Worm (Caenorhabditis elegans) whole organism, young adult: ENCODE results near the gene daf-22.

Source experiments
- F37B4.10 ChIP-seq: fragments of 200-800 bp; sonication (Bioruptor generic); IDR thresholded peaks from 2 replicates; pipeline ENCODE4 v1.3.6; 2022; ENCODE audit warnings: missing genetic modification characterization, missing compliant biosample characterization
- F55B11.4 ChIP-seq: sonication (generic microtip); optimal IDR thresholded peaks from 2 replicates; lab custom pipeline; 2016; ENCODE audit warnings: missing compliant biosample characterization, missing genetic modification characterization, borderline replicate concordance; ENCODE audit not compliant: insufficient read depth
- F57A8.1 ChIP-seq: fragments of 200-800 bp; sonication (Bioruptor generic); optimal IDR thresholded peaks from 2 replicates; lab custom pipeline; 2018; ENCODE audit warnings: mild to moderate bottlenecking, missing genetic modification characterization, moderate library complexity, missing compliant biosample characterization
- akir-1 ChIP-seq: fragments of 200-800 bp; sonication (Bioruptor generic); optimal IDR thresholded peaks from 2 replicates; lab custom pipeline; 2018; ENCODE audit warnings: mild to moderate bottlenecking, missing genetic modification characterization, moderate library complexity, missing compliant biosample characterization
- ama-1 ChIP-seq, 3 experiments: fragments of 150-350 bp in 1 of 3; sonication (generic microtip) in 2 of 3; optimal IDR thresholded peaks; 2 replicates each; lab custom pipeline; 2014 to 2018; ENCODE audit warnings: missing biosample characterization in 2 of 3, missing genetic modification characterization in 2 of 3, missing genetic modification reagents in 2 of 3
- ceh-91 ChIP-seq: fragments of 200-800 bp; sonication (Bioruptor generic); IDR thresholded peaks from 2 replicates; pipeline ENCODE4 v1.3.6; 2022; ENCODE audit warnings: missing genetic modification reagents, missing genetic modification characterization, missing compliant biosample characterization
- egl-44 ChIP-seq: fragments of 200-800 bp; sonication (Bioruptor generic); IDR thresholded peaks from 2 replicates; pipeline ENCODE4 v1.3.6; 2022; ENCODE audit warnings: missing genetic modification reagents, missing genetic modification characterization, missing compliant biosample characterization
- lin-26 ChIP-seq: fragments of 200-800 bp; sonication (Bioruptor generic); IDR thresholded peaks from 2 replicates; pipeline ENCODE4 v1.3.6; 2022; ENCODE audit warnings: missing genetic modification reagents, missing genetic modification characterization, missing compliant biosample characterization
- nhr-120 ChIP-seq: fragments of 200-800 bp; sonication (Bioruptor generic); IDR thresholded peaks from 2 replicates; pipeline ENCODE4 v1.3.6; 2022; ENCODE audit warnings: missing genetic modification characterization, missing compliant biosample characterization
- pbrm-1 ChIP-seq: fragments of 200-800 bp; sonication (Bioruptor generic); IDR thresholded peaks from 2 replicates; pipeline ENCODE4 v1.3.6; 2022; ENCODE audit warnings: missing genetic modification reagents, missing genetic modification characterization, missing compliant biosample characterization
- pha-4 ChIP-seq: fragments of 150-350 bp; sonication (generic microtip); optimal IDR thresholded peaks from 2 replicates; lab custom pipeline; 2014; ENCODE audit warnings: missing biosample characterization, missing genetic modification reagents, missing genetic modification characterization
- unc-62 ChIP-seq: fragments of 150-350 bp; optimal IDR thresholded peaks from 2 replicates; lab custom pipeline; 2014; ENCODE audit warnings: missing biosample characterization, missing genetic modification reagents, missing genetic modification characterization
- xnd-1 ChIP-seq: sonication (generic microtip); optimal IDR thresholded peaks from 2 replicates; lab custom pipeline; 2016; ENCODE audit warnings: missing genotype, missing genetic modification reagents, missing genetic modification characterization, missing compliant biosample characterization
- ztf-25 ChIP-seq: fragments of 200-800 bp; sonication (Bioruptor generic); IDR thresholded peaks from 2 replicates; pipeline ENCODE4 v1.3.6; 2022; ENCODE audit warnings: missing genetic modification reagents, missing genetic modification characterization, missing compliant biosample characterization

- TF ChIP-seq F37B4.10 (GFP tag; lab: Robert Waterston, UW) = no peak
- TF ChIP-seq ztf-25 = no peak
- TF ChIP-seq F57A8.1 = no peak
- no peak for TF ChIP-seq xnd-1 (tag; lab: Kevin White, UChicago)
- TF ChIP-seq pha-4 (tag; lab: Kevin White, UChicago) = no peak
- TF ChIP-seq F55B11.4 (tag; lab: Kevin White, UChicago) = no peak
- no peak for TF ChIP-seq nhr-120 (GFP tag; lab: Robert Waterston, UW)
- TF ChIP-seq ama-1 (optimal IDR thresholded peaks at IDR 0.05; lab: Kevin White, UChicago) = no peak
- no peak for TF ChIP-seq ama-1 (GFP tag; optimal IDR thresholded peaks at IDR 0.05; lab: Kevin White, UChicago)
- no peak for TF ChIP-seq akir-1 (GFP tag; lab: Kevin White, UChicago)
- TF ChIP-seq pbrm-1 (GFP tag; lab: Robert Waterston, UW) = no peak
- TF ChIP-seq lin-26 = no peak
- no peak for TF ChIP-seq egl-44 (GFP tag; lab: Robert Waterston, UW)
- no peak for TF ChIP-seq ceh-91
- no peak for TF ChIP-seq unc-62
Observed at ce11 chrII:12406394-12406793, 19.1 kb downstream of the daf-22 start, which contains the start of gene sre-30.
